Worm (Caenorhabditis elegans) whole organism, late embryonic: Measurements from ENCODE around the gene marc-5.

Experiments
- ahr-1 ChIP-seq: sonication (generic microtip); optimal IDR thresholded peaks from 2 replicates; lab custom pipeline; 2016; ENCODE audit warnings: missing genetic modification characterization, missing compliant biosample characterization
- ceh-31 ChIP-seq: sonication (generic microtip); optimal IDR thresholded peaks from 2 replicates; lab custom pipeline; 2016; ENCODE audit warnings: missing genetic modification characterization, missing compliant biosample characterization
- elt-4 ChIP-seq: sonication (generic microtip); optimal IDR thresholded peaks from 2 replicates; lab custom pipeline; 2016; ENCODE audit warnings: missing genetic modification characterization, missing compliant biosample characterization
- ets-4 ChIP-seq: sonication (generic microtip); optimal IDR thresholded peaks from 2 replicates; lab custom pipeline; 2016; ENCODE audit warnings: missing genetic modification characterization, missing compliant biosample characterization
- gmeb-2 ChIP-seq: sonication (generic microtip); optimal IDR thresholded peaks from 2 replicates; lab custom pipeline; 2016; ENCODE audit warnings: missing genetic modification characterization, inconsistent platforms, missing compliant biosample characterization
- hlh-30 ChIP-seq: sonication (generic microtip); optimal IDR thresholded peaks from 2 replicates; lab custom pipeline; 2017; ENCODE audit warnings: antibody characterized with exemption, missing genetic modification characterization, missing compliant biosample characterization; ENCODE audit not compliant: insufficient read depth
- nhr-232 ChIP-seq: sonication (generic microtip); optimal IDR thresholded peaks from 2 replicates; lab custom pipeline; 2016; ENCODE audit warnings: missing genetic modification characterization, missing compliant biosample characterization
- npax-4 ChIP-seq: sonication (generic microtip); optimal IDR thresholded peaks from 2 replicates; lab custom pipeline; 2016; ENCODE audit warnings: missing genetic modification characterization, missing compliant biosample characterization
- pax-1 ChIP-seq: fragments of 150-350 bp; optimal IDR thresholded peaks from 2 replicates; lab custom pipeline; 2014; ENCODE audit warnings: missing biosample characterization, missing genetic modification characterization
- pha-4 ChIP-seq: fragments of 150-350 bp; optimal IDR thresholded peaks from 2 replicates; lab custom pipeline; 2018; ENCODE audit warnings: missing biosample characterization, missing genetic modification reagents, missing genetic modification characterization
- pqm-1 ChIP-seq: sonication (generic microtip); optimal IDR thresholded peaks from 2 replicates; lab custom pipeline; 2016; ENCODE audit warnings: missing genetic modification characterization, missing compliant biosample characterization
- ttx-3 ChIP-seq: sonication (generic microtip); optimal IDR thresholded peaks from 2 replicates; lab custom pipeline; 2016; ENCODE audit warnings: missing genetic modification reagents, missing genetic modification characterization, missing compliant biosample characterization

The marc-5 gene

DNA sequence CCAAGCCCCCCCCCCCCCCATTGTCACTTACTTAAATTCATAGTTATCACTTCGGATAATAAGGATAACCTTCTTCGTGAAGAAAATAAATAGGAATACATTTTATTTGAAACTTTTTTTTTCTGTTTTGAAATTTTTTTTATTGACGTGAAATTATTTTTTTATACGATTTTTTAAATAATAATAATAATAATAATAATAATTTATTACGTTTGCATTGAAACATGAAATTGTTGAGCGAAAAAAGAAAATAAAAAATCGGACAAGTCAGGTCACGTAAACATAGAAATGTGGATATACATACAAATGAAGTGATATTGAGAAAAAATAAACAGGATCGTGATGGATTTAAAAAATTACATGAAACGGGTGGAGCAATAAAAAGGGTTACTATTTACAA, 69.7 kb downstream of the marc-5 start, which contains the start of gene C50E10.2:
Gene C50E10.2, minus strand, starts transcription at position 101 of the 400 bp plus-strand sequence.
- TF ChIP-seq hlh-30 (no peak), pha-4 (tag; lab: Kevin White, UChicago) (no peak), ttx-3 (tag; lab: Kevin White, UChicago) (no peak), gmeb-2 (tag; lab: Kevin White, UChicago) (no peak), elt-4 (no peak), npax-4 (tag; lab: Kevin White, UChicago) (no peak), ahr-1 (tag; lab: Kevin White, UChicago) (no peak), pax-1 (tag; lab: Kevin White, UChicago) (no peak), ets-4 (no peak), ceh-31 (no peak), nhr-232 (tag; lab: Kevin White, UChicago) (no peak), pqm-1 (tag; lab: Kevin White, UChicago) (no peak)
- TF ChIP-seq, all 69 proteins: peak for 0
